Fruit fly (Drosophila melanogaster) whole organism, embryonic: ENCODE measurements around the gene CG12017.
A peak's percentile ranks its signal among the peaks of the same experiment; 100 is the strongest.

Experiments used
- ATbp ChIP-seq: fragments of 200-800 bp; sonication (Bioruptor generic); optimal IDR thresholded peaks from 2 replicates; lab custom pipeline; 2017; ENCODE audit warnings: missing biosample characterization, mild to moderate bottlenecking, missing genetic modification characterization, missing genetic modification reagents
- Abd-B ChIP-seq: fragments of 200-800 bp; sonication (Bioruptor generic); optimal IDR thresholded peaks from 2 replicates; lab custom pipeline; 2018; ENCODE audit warnings: missing biosample characterization, mild to moderate bottlenecking, missing genetic modification characterization, moderate library complexity
- Atf3 ChIP-seq: fragments of 200-800 bp; sonication (Bioruptor generic); optimal IDR thresholded peaks from 3 replicates; lab custom pipeline; 2016; ENCODE audit warnings: missing biosample characterization, missing genetic modification characterization
- B-H1 ChIP-seq: fragments of 200-800 bp; sonication (Bioruptor generic); IDR thresholded peaks from 3 replicates; pipeline ENCODE4 v1.3.6; 2022; ENCODE audit warnings: missing biosample characterization, missing genetic modification characterization
- BEAF-32 ChIP-seq: fragments of 200-800 bp; sonication (Bioruptor generic); optimal IDR thresholded peaks from 3 replicates; lab custom pipeline; 2017; ENCODE audit warnings: missing biosample characterization, missing genetic modification characterization, mild to moderate bottlenecking, moderate library complexity, missing genetic modification reagents
- CG10431 ChIP-seq: fragments of 200-800 bp; sonication (Bioruptor generic); optimal IDR thresholded peaks from 3 replicates; lab custom pipeline; 2018; ENCODE audit warnings: missing biosample characterization, mild to moderate bottlenecking, missing genetic modification characterization
- CG10543 ChIP-seq: fragments of 200-800 bp; sonication (Bioruptor generic); optimal IDR thresholded peaks from 3 replicates; lab custom pipeline; 2017; ENCODE audit warnings: missing biosample characterization, mild to moderate bottlenecking, missing genetic modification characterization, moderate library complexity
- CG12219 ChIP-seq: fragments of 200-800 bp; sonication (Bioruptor generic); optimal IDR thresholded peaks from 3 replicates; lab custom pipeline; 2018; ENCODE audit warnings: missing biosample characterization, mild to moderate bottlenecking, missing genetic modification characterization
- CG13123 ChIP-seq: fragments of 200-800 bp; sonication (Bioruptor generic); optimal IDR thresholded peaks from 2 replicates; lab custom pipeline; 2016; ENCODE audit warnings: missing biosample characterization, missing genetic modification characterization
- CG17912 ChIP-seq: fragments of 200-800 bp; sonication (Bioruptor generic); optimal IDR thresholded peaks from 2 replicates; lab custom pipeline; 2018; ENCODE audit warnings: missing biosample characterization, mild to moderate bottlenecking, missing genetic modification characterization
- CG2116 ChIP-seq: fragments of 200-800 bp; sonication (Bioruptor generic); optimal IDR thresholded peaks from 3 replicates; lab custom pipeline; 2018; ENCODE audit warnings: missing biosample characterization, mild to moderate bottlenecking, missing genetic modification characterization
- CG2199 ChIP-seq: fragments of 200-800 bp; sonication (Bioruptor generic); IDR thresholded peaks from 3 replicates; pipeline ENCODE4 v1.3.6; 2022; ENCODE audit warnings: missing biosample characterization, missing genetic modification characterization
- CG2678 ChIP-seq: fragments of 200-800 bp; sonication (Bioruptor generic); optimal IDR thresholded peaks from 3 replicates; lab custom pipeline; 2019; ENCODE audit warnings: missing biosample characterization, mild to moderate bottlenecking, missing genetic modification characterization, moderate library complexity
- CG33213 ChIP-seq: fragments of 200-800 bp; sonication (Bioruptor generic); optimal IDR thresholded peaks from 3 replicates; lab custom pipeline; 2016; ENCODE audit warnings: missing biosample characterization, missing genetic modification characterization
- CG33557 ChIP-seq: fragments of 200-800 bp; sonication (Bioruptor generic); optimal IDR thresholded peaks from 2 replicates; lab custom pipeline; 2019; ENCODE audit warnings: missing biosample characterization, mild to moderate bottlenecking, missing genetic modification characterization, moderate library complexity
- CG34376 ChIP-seq: fragments of 200-800 bp; sonication (Bioruptor generic); optimal IDR thresholded peaks from 2 replicates; lab custom pipeline; 2018; ENCODE audit warnings: missing biosample characterization, mild to moderate bottlenecking, missing genetic modification characterization
- CG3847 ChIP-seq: fragments of 200-800 bp; sonication (Bioruptor generic); IDR thresholded peaks from 2 replicates; pipeline ENCODE4 v1.3.6; 2022; ENCODE audit warnings: missing biosample characterization, missing genetic modification characterization
- CG4282 ChIP-seq: fragments of 200-800 bp; sonication (Bioruptor generic); optimal IDR thresholded peaks from 2 replicates; lab custom pipeline; 2016; ENCODE audit warnings: missing biosample characterization, missing genetic modification characterization
- CG4617 ChIP-seq: fragments of 200-800 bp; sonication (Bioruptor generic); optimal IDR thresholded peaks from 3 replicates; lab custom pipeline; 2016; ENCODE audit warnings: missing biosample characterization, missing genetic modification characterization, borderline replicate concordance
- CG5953 ChIP-seq: fragments of 200-800 bp; sonication (Bioruptor generic); IDR thresholded peaks from 2 replicates; pipeline ENCODE4 v1.3.6; 2022; ENCODE audit warnings: missing biosample characterization, missing genetic modification characterization
- CG6254 ChIP-seq: fragments of 200-800 bp; sonication (Bioruptor generic); optimal IDR thresholded peaks from 3 replicates; lab custom pipeline; 2017; ENCODE audit warnings: mild to moderate bottlenecking, missing biosample characterization, missing genetic modification reagents, missing genetic modification characterization
- CG8359 ChIP-seq: fragments of 200-800 bp; sonication (Bioruptor generic); optimal IDR thresholded peaks from 2 replicates; lab custom pipeline; 2017; ENCODE audit warnings: missing biosample characterization, mild to moderate bottlenecking, missing genetic modification characterization, borderline replicate concordance
- Dbx ChIP-seq: fragments of 200-800 bp; sonication (Bioruptor generic); IDR thresholded peaks from 3 replicates; pipeline ENCODE4 v1.3.6; 2022; ENCODE audit warnings: missing biosample characterization, missing genetic modification characterization
- Ets65A ChIP-seq: fragments of 200-800 bp; sonication (Bioruptor generic); peaks from one replicate; lab custom pipeline; 2016; ENCODE audit warnings: missing biosample characterization, missing genetic modification characterization
- Fer3 ChIP-seq: fragments of 200-800 bp; sonication (Bioruptor generic); optimal IDR thresholded peaks from 2 replicates; lab custom pipeline; 2018; ENCODE audit warnings: missing biosample characterization, mild to moderate bottlenecking, missing genetic modification characterization, moderate library complexity
- H2.0 ChIP-seq: fragments of 200-800 bp; sonication (Bioruptor generic); IDR thresholded peaks from 2 replicates; pipeline ENCODE4 v1.3.6; 2022; ENCODE audit warnings: missing biosample characterization, missing genetic modification characterization
- HLHmδ ChIP-seq: fragments of 200-800 bp; sonication (Bioruptor generic); optimal IDR thresholded peaks from 2 replicates; lab custom pipeline; 2018; ENCODE audit warnings: missing biosample characterization, mild to moderate bottlenecking, missing genetic modification characterization, moderate library complexity
- MTF-1 ChIP-seq: fragments of 200-800 bp; sonication (Bioruptor generic); optimal IDR thresholded peaks from 2 replicates; lab custom pipeline; 2018; ENCODE audit warnings: missing biosample characterization, mild to moderate bottlenecking, missing genetic modification characterization, borderline replicate concordance
- Max ChIP-seq: fragments of 200-800 bp; sonication (Bioruptor generic); optimal IDR thresholded peaks from 2 replicates; lab custom pipeline; 2016; ENCODE audit warnings: missing biosample characterization, mild to moderate bottlenecking, missing genetic modification characterization
- Nf-YC ChIP-seq: fragments of 200-800 bp; optimal IDR thresholded peaks from 3 replicates; lab custom pipeline; 2019; ENCODE audit warnings: missing biosample characterization, mild to moderate bottlenecking, missing genetic modification characterization, moderate library complexity
- Ptx1 ChIP-seq: fragments of 200-800 bp; sonication (Bioruptor generic); IDR thresholded peaks from 2 replicates; pipeline ENCODE4 v1.3.6; 2022; ENCODE audit warnings: missing biosample characterization, missing genetic modification characterization
- Sin3A ChIP-seq: fragments of >200 bp; optimal IDR thresholded peaks from 2 replicates; lab custom pipeline; 2018
- Spps ChIP-seq: fragments of 200-800 bp; sonication (Bioruptor generic); optimal IDR thresholded peaks from 2 replicates; lab custom pipeline; 2018; ENCODE audit warnings: missing biosample characterization, mild to moderate bottlenecking, missing genetic modification characterization
- amos ChIP-seq: fragments of 200-800 bp; sonication (Bioruptor generic); IDR thresholded peaks from 2 replicates; pipeline ENCODE4 v1.3.6; 2022; ENCODE audit warnings: missing biosample characterization, missing genetic modification characterization; ENCODE audit not compliant: partially characterized antibody
- exex ChIP-seq: fragments of 200-800 bp; sonication (Bioruptor generic); optimal IDR thresholded peaks from 4 replicates; lab custom pipeline; 2018; ENCODE audit warnings: missing biosample characterization, mild to moderate bottlenecking, missing genetic modification characterization, moderate library complexity
- fd96Cb ChIP-seq: fragments of 200-800 bp; sonication (Bioruptor generic); optimal IDR thresholded peaks from 2 replicates; lab custom pipeline; 2018; ENCODE audit warnings: missing biosample characterization, mild to moderate bottlenecking, missing genetic modification characterization, moderate library complexity
- gro ChIP-seq: fragments of 200-800 bp; sonication (Bioruptor generic); optimal IDR thresholded peaks from 2 replicates; lab custom pipeline; 2016; ENCODE audit warnings: missing biosample characterization, missing genetic modification characterization
- gt ChIP-seq: fragments of 200-800 bp; sonication (Bioruptor generic); IDR thresholded peaks from 2 replicates; pipeline ENCODE4 v1.3.6; 2022; ENCODE audit warnings: missing biosample characterization, missing genetic modification characterization
- lmd ChIP-seq: fragments of 200-800 bp; sonication (Bioruptor generic); IDR thresholded peaks from 2 replicates; pipeline ENCODE4 v1.3.6; 2022; ENCODE audit warnings: missing biosample characterization, missing genetic modification characterization
- lola ChIP-seq, 3 experiments: fragments of >200 bp in 2 of 3; fragments of 200-800 bp in 1 of 3; sonication (Bioruptor generic) in 1 of 3; optimal IDR thresholded peaks; 2 replicates each; lab custom pipeline; 2017 to 2019; ENCODE audit warnings: missing biosample characterization in 3 of 3, missing genetic modification characterization in 3 of 3, mild to moderate bottlenecking in 1 of 3, moderate library complexity in 1 of 3
- row ChIP-seq: fragments of 200-800 bp; sonication (Bioruptor generic); IDR thresholded peaks from 3 replicates; pipeline ENCODE4 v1.3.6; 2022; ENCODE audit warnings: missing biosample characterization, missing genetic modification characterization
- sc ChIP-seq, 3 experiments: fragments of >200 bp in 2 of 3; fragments of 200-800 bp in 1 of 3; sonication (Bioruptor generic) in 1 of 3; optimal IDR thresholded peaks; 2 replicates in 2 of 3; 3 replicates in 1 of 3; lab custom pipeline; 2017; ENCODE audit warnings: mild to moderate bottlenecking in 1 of 3, missing biosample characterization in 1 of 3, missing genetic modification characterization in 1 of 3, missing genetic modification reagents in 1 of 3
- slbo ChIP-seq: fragments of 200-800 bp; sonication (Bioruptor generic); IDR thresholded peaks from 2 replicates; pipeline ENCODE4 v1.3.6; 2022; ENCODE audit warnings: missing biosample characterization, missing genetic modification characterization
- so ChIP-seq: fragments of 200-800 bp; sonication (Bioruptor generic); IDR thresholded peaks from 3 replicates; pipeline ENCODE4 v1.3.6; 2022; ENCODE audit warnings: missing biosample characterization, missing genetic modification characterization
- sqz ChIP-seq: fragments of 200-800 bp; sonication (Bioruptor generic); optimal IDR thresholded peaks from 3 replicates; lab custom pipeline; 2018; ENCODE audit warnings: missing biosample characterization, mild to moderate bottlenecking, missing genetic modification characterization
- sr ChIP-seq: fragments of 200-800 bp; sonication (Bioruptor generic); IDR thresholded peaks from 3 replicates; pipeline ENCODE4 v1.3.6; 2022; ENCODE audit warnings: missing biosample characterization, missing genetic modification characterization
- tll ChIP-seq, 2 experiments: fragments of 200-800 bp in 1 of 2; fragments of >200 bp in 1 of 2; sonication (Bioruptor generic) in 1 of 2; optimal IDR thresholded peaks; 2 replicates each; lab custom pipeline; 2017 to 2019; ENCODE audit warnings: missing biosample characterization in 2 of 2, missing genetic modification characterization in 2 of 2, mild to moderate bottlenecking in 1 of 2, moderate library complexity in 1 of 2
- wor ChIP-seq: fragments of 200-800 bp; sonication (Bioruptor generic); IDR thresholded peaks from 2 replicates; pipeline ENCODE4 v1.3.6; 2022; ENCODE audit warnings: missing biosample characterization, missing genetic modification characterization

Gene CG12017

DNA sequence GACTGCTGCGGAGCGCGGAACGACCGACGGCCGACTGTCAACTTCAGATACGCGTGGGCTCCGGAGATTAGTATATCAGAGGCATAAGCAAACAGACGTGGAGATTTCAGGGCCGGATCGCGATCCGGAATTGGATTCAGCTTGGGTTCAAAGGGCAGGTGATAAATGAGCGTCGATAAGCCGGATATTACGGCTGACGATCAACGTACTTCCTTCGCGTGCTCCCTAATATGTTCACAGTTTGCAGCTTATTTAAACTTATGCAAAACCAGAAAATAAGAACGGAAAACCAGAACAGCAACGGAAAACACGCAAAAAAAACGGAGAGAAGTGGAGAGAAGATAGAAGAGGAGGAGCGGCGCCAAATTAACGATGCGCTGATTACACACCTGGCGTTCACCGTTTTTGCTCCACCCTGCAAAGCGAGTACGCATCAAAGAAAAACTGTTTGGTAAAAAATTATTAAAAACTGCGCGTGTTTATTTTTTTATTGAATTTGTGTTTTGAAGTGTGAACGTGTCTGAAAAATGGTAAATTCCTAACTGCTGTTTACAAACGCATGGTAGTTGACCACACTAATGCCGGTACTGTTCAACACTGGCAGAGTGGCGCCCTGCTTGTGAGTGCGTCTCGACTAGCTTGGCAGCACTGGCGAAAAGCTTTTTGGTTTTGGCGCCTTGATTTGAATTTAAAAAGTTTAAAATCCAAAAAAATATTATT is 40.8 kb upstream of the CG12017 start, which contains the start of gene CG17746 (continued):
- TF ChIP-seq sr (GFP tag; lab: Robert Waterston, UW), result no peak
- no peak for TF ChIP-seq lola (GFP tag; optimal IDR thresholded peaks at IDR 0.05; lab: Kevin White, UChicago)
- TF ChIP-seq CG5953 (GFP tag; lab: Robert Waterston, UW), result no peak
- TF ChIP-seq Spps (tag; lab: Kevin White, UChicago), result no peak
- no peak for TF ChIP-seq CG8359 (GFP tag; lab: Kevin White, UChicago)
- TF ChIP-seq CG12219, result no peak
- TF ChIP-seq gro (GFP tag; lab: Kevin White, UChicago), result peak; percentile 82
- peak; percentile 53 for TF ChIP-seq CG34376
- no peak for TF ChIP-seq gt
- TF ChIP-seq CG13123 (GFP tag; lab: Kevin White, UChicago), result peak; percentile 39
- TF ChIP-seq CG4617, result peak; percentile 91
- TF ChIP-seq Fer3 (tag; lab: Kevin White, UChicago), result no peak
- TF ChIP-seq CG2678 (tag; lab: Kevin White, UChicago), result no peak
- no peak for TF ChIP-seq wor
- peak; percentile 37 for TF ChIP-seq CG10543 (GFP tag; lab: Kevin White, UChicago)
- TF ChIP-seq slbo (GFP tag; lab: Robert Waterston, UW), result peak; percentile 76
- TF ChIP-seq MTF-1 (GFP tag; lab: Kevin White, UChicago), result no peak
- TF ChIP-seq tll (GFP tag; optimal IDR thresholded peaks at IDR 0.05; lab: Kevin White, UChicago), result no peak
- TF ChIP-seq ATbp (GFP tag; lab: Kevin White, UChicago), result no peak
- peak; percentile 64; the same call in 1 of the 2 replicates for TF ChIP-seq amos
- TF ChIP-seq B-H1, result no peak
- TF ChIP-seq Ets65A (GFP tag; lab: Kevin White, UChicago), result peak; percentile 92
- TF ChIP-seq Ptx1 (GFP tag; lab: Robert Waterston, UW), result no peak
- TF ChIP-seq CG2199 (GFP tag; lab: Robert Waterston, UW), result no peak
- TF ChIP-seq sc (optimal IDR thresholded peaks at IDR 0.05; lab: Kevin White, UChicago), result no peak
- no peak for TF ChIP-seq sc (GFP tag; optimal IDR thresholded peaks at IDR 0.05; lab: Kevin White, UChicago)
- peak; percentile 90 for TF ChIP-seq CG33213 (GFP tag; lab: Kevin White, UChicago)
- peak; percentile 39 for TF ChIP-seq CG2116 (GFP tag; lab: Kevin White, UChicago)
- TF ChIP-seq CG3847 (GFP tag; lab: Robert Waterston, UW), result peak; percentile 91
- TF ChIP-seq CG33557 (GFP tag; lab: Kevin White, UChicago), result no peak
- no peak for TF ChIP-seq so (GFP tag; lab: Robert Waterston, UW)
- TF ChIP-seq CG17912 (GFP tag; lab: Kevin White, UChicago), result peak; percentile 69
- TF ChIP-seq Nf-YC, result peak; percentile 40
- peak; percentile 41 for TF ChIP-seq Max (GFP tag; lab: Kevin White, UChicago)
- TF ChIP-seq sqz, result peak; percentile 81
- TF ChIP-seq CG6254 (GFP tag; lab: Kevin White, UChicago), result no peak
- TF ChIP-seq BEAF-32 (GFP tag; lab: Kevin White, UChicago), result peak; percentile 48
- TF ChIP-seq lmd (GFP tag; lab: Robert Waterston, UW), result no peak; the same call in 1 of the 2 replicates
- peak; percentile 72 for TF ChIP-seq CG4282 (GFP tag; lab: Kevin White, UChicago)
- peak; percentile 52; the same call in 2 of the 3 replicates for TF ChIP-seq Dbx (GFP tag; lab: Robert Waterston, UW)
- TF ChIP-seq CG10431, result no peak
- TF ChIP-seq row (GFP tag; lab: Robert Waterston, UW), result no peak
- no peak for TF ChIP-seq Atf3
- TF ChIP-seq H2.0 (GFP tag; lab: Robert Waterston, UW), result 0 out of 2 replicates have a peak, but pooled peaks have one; percentile 9
- peak; percentile 64 for TF ChIP-seq Sin3A (lab: Kevin White, UChicago)
- no peak for TF ChIP-seq Abd-B (GFP tag; lab: Kevin White, UChicago)
- TF ChIP-seq exex, result no peak
- peak; percentile 36 for TF ChIP-seq HLHmδ
- no peak for TF ChIP-seq fd96Cb (tag; lab: Kevin White, UChicago)
